Fruit fly (Drosophila melanogaster): ENCODE measurements around the gene CG10375.

CG10375 gene

DNA sequence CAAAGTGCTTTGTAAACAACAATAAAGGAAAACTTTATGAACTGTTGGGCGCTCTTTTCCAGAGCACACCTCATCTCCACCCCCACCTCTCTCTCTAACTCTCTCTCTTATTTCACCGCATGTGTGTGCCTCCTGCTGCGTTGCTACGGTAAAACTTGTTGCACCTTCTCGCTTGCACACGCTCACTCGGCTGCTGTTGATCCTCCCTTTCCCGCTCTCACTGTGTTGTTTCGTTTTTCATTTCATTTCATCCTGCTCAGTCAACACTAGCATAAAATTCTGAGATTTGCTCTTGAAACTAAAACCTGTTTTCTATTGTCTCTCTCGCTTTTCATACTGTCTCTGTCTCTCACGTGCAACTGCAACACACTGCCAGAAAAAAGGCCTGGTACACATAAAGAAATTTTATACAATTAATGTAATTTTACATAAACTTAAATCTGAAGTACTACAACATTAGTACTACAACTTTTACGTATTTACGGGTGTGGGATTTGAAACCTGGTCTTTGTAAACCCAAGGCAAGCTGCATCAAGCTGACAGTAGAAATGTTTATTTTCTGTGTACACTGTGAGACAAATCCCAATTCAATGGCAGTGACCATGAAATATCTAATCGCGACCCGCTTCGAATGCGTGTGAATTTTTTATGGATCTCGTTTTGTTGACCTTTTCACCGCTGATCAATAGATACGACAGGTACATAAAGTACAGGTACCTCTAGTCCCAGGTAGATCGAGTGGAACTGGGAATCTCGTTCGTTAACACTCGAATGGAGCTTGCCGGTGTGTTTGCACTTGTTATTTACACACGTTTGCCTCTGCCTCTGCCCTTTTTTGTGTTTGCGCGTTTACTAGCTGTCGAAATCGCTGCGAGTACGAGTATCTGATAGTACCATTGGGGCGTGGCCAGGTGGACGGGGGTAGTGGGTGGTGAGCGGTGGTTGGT, 15.2 kb downstream of the CG10375 start (continued):
- peak; percentile 55 for TF ChIP-seq kah (GFP tag; optimal IDR thresholded peaks at IDR 0.05)
- TF ChIP-seq PHDP (tag; optimal IDR thresholded peaks at IDR 0.05): peak; percentile 82
- TF ChIP-seq Blimp-1 (GFP tag; optimal IDR thresholded peaks at IDR 0.05): peak; percentile 92
- peak; percentile 52 for TF ChIP-seq mam (GFP tag; optimal IDR thresholded peaks at IDR 0.05)
- TF ChIP-seq trem (tag; optimal IDR thresholded peaks at IDR 0.05): peak; percentile 94
- TF ChIP-seq CG9797 (GFP tag; optimal IDR thresholded peaks at IDR 0.05): peak; percentile 32
- TF ChIP-seq CG3726 (GFP tag; IDR thresholded peaks at IDR 0.05): peak; percentile 76
- peak; percentile 91 for TF ChIP-seq pfk (GFP tag; optimal IDR thresholded peaks at IDR 0.05)
- TF ChIP-seq crol (GFP tag; IDR thresholded peaks at IDR 0.05): peak; percentile 77
- TF ChIP-seq sisA (GFP tag; IDR thresholded peaks at IDR 0.05): peak; percentile 89
- peak in 1 of 2 experiments; percentile 80 for TF ChIP-seq Eip74EF (GFP tag; optimal IDR thresholded peaks at IDR 0.05)
- TF ChIP-seq CG32532 (GFP tag; IDR thresholded peaks at IDR 0.05): peak; percentile 30
- TF ChIP-seq ro (GFP tag; IDR thresholded peaks at IDR 0.05): peak; percentile 47; the same call in 1 of the 2 replicates
- TF ChIP-seq yki (optimal IDR thresholded peaks at IDR 0.05): no peak
- no peak for TF ChIP-seq Dip2 (GFP tag; IDR thresholded peaks at IDR 0.05)
- TF ChIP-seq Sin3A (optimal IDR thresholded peaks at IDR 0.05): no peak
- TF ChIP-seq insv (GFP tag; optimal IDR thresholded peaks at IDR 0.05): peak; percentile 1 to 42
- peak; percentile 93 for TF ChIP-seq unpg (GFP tag; optimal IDR thresholded peaks at IDR 0.05)
- TF ChIP-seq Sox100B (GFP tag; optimal IDR thresholded peaks at IDR 0.05): peak; percentile 87
- TF ChIP-seq klu (GFP tag; IDR thresholded peaks at IDR 0.05): peak; percentile 55
- TF ChIP-seq her (GFP tag; optimal IDR thresholded peaks at IDR 0.05): peak; percentile 50
- TF ChIP-seq CG13894 (tag; optimal IDR thresholded peaks at IDR 0.05): peak; percentile 9
- no peak for TF ChIP-seq unc-4 (GFP tag; IDR thresholded peaks at IDR 0.05; ENCODE audit: partially characterized antibody)
- peak; percentile 81 for TF ChIP-seq CG5245 (GFP tag; optimal IDR thresholded peaks at IDR 0.05)
- peak; percentile 62 for TF ChIP-seq CG9609 (GFP tag; optimal IDR thresholded peaks at IDR 0.05)
- peak; percentile 65 for TF ChIP-seq ftz-f1 (GFP tag; optimal IDR thresholded peaks at IDR 0.05)
- peak; percentile 88 for TF ChIP-seq Chrac-16 (GFP tag; optimal IDR thresholded peaks at IDR 0.05)
- TF ChIP-seq CG13123 (GFP tag; optimal IDR thresholded peaks at IDR 0.05): peak; percentile 77
- TF ChIP-seq CG31224 (GFP tag; IDR thresholded peaks at IDR 0.05): peak; percentile 8
- no peak for TF ChIP-seq gfzf (GFP tag; optimal IDR thresholded peaks at IDR 0.05)
- peak; percentile 55 for TF ChIP-seq Side (GFP tag; optimal IDR thresholded peaks at IDR 0.05)
- TF ChIP-seq dysf (GFP tag; IDR thresholded peaks at IDR 0.05): peak; percentile 74; the same call in 2 of the 3 replicates
- peak; percentile 61; the same call in 1 of the 2 replicates for TF ChIP-seq CG14014 (GFP tag; IDR thresholded peaks at IDR 0.05)
- peak; percentile 52 for TF ChIP-seq psq (GFP tag; optimal IDR thresholded peaks at IDR 0.05)
- TF ChIP-seq jumu (GFP tag; optimal IDR thresholded peaks at IDR 0.05): peak; percentile 78
- peak; percentile 84 for TF ChIP-seq CG3407 (GFP tag; optimal IDR thresholded peaks at IDR 0.05)
- peak; percentile 61; the same call in 2 of the 3 replicates for TF ChIP-seq ase (GFP tag; IDR thresholded peaks at IDR 0.05)
- TF ChIP-seq zf30C (GFP tag; optimal IDR thresholded peaks at IDR 0.05): peak; percentile 100
- peak; percentile 32 for TF ChIP-seq Bteb2 (GFP tag; optimal IDR thresholded peaks at IDR 0.05)
- TF ChIP-seq aop (GFP tag; IDR thresholded peaks at IDR 0.05): peak; percentile 27; the same call in 1 of the 2 replicates
- TF ChIP-seq mld (GFP tag; IDR thresholded peaks at IDR 0.05; ENCODE audit: partially characterized antibody): no peak
- TF ChIP-seq CG4282 (GFP tag; optimal IDR thresholded peaks at IDR 0.05): peak; percentile 65
- TF ChIP-seq bigmax (GFP tag; optimal IDR thresholded peaks at IDR 0.05): peak; percentile 47
- peak; percentile 66; the same call in 1 of the 2 replicates for TF ChIP-seq CG32767 (GFP tag; IDR thresholded peaks at IDR 0.05)
- TF ChIP-seq grau (tag; optimal IDR thresholded peaks at IDR 0.05): peak; percentile 86
- peak; percentile 71 for TF ChIP-seq Hmr (GFP tag; optimal IDR thresholded peaks at IDR 0.05)
- peak; percentile 23 for TF ChIP-seq da (GFP tag; optimal IDR thresholded peaks at IDR 0.05)
- peak; percentile 90 for TF ChIP-seq Hsf (GFP tag; optimal IDR thresholded peaks at IDR 0.05)
- TF ChIP-seq fd96Cb (tag; optimal IDR thresholded peaks at IDR 0.05): peak; percentile 95

Data from whole organism, embryonic.